Fruit fly (Drosophila melanogaster) whole organism, embryonic: ENCODE results near the gene CG5446.

Experiments used
- Adf1 ChIP-seq: fragments of 200-800 bp; sonication (Bioruptor generic); IDR thresholded peaks from 2 replicates; pipeline ENCODE4 v1.3.6; 2022; ENCODE audit warnings: missing biosample characterization, missing genetic modification characterization
- Atf3 ChIP-seq: fragments of 200-800 bp; sonication (Bioruptor generic); optimal IDR thresholded peaks from 3 replicates; lab custom pipeline; 2016; ENCODE audit warnings: missing biosample characterization, missing genetic modification characterization
- B-H2 ChIP-seq: fragments of 200-800 bp; sonication (Bioruptor generic); optimal IDR thresholded peaks from 2 replicates; lab custom pipeline; 2018; ENCODE audit warnings: missing biosample characterization, mild to moderate bottlenecking, missing genetic modification characterization
- CG11085 ChIP-seq: fragments of 200-800 bp; sonication (Bioruptor generic); IDR thresholded peaks from 2 replicates; pipeline ENCODE4 v1.3.6; 2022; ENCODE audit warnings: missing biosample characterization, missing genetic modification characterization
- CG11560 ChIP-seq: fragments of 200-800 bp; sonication (Bioruptor generic); IDR thresholded peaks from 3 replicates; pipeline ENCODE4 v1.3.6; 2022; ENCODE audit warnings: missing biosample characterization, missing genetic modification characterization
- CG11695 ChIP-seq: fragments of 200-800 bp; sonication (Bioruptor generic); IDR thresholded peaks from 3 replicates; pipeline ENCODE4 v1.3.6; 2022; ENCODE audit warnings: missing biosample characterization, missing genetic modification characterization
- CG14441 ChIP-seq: fragments of 200-800 bp; sonication (Bioruptor generic); IDR thresholded peaks from 2 replicates; pipeline ENCODE4 v1.3.6; 2022; ENCODE audit warnings: missing biosample characterization, missing genetic modification characterization
- CG15601 ChIP-seq: fragments of 200-800 bp; sonication (Bioruptor generic); optimal IDR thresholded peaks from 3 replicates; lab custom pipeline; 2019; ENCODE audit warnings: missing biosample characterization, mild to moderate bottlenecking, missing genetic modification characterization, moderate library complexity
- CG16815 ChIP-seq: fragments of 200-800 bp; sonication (Bioruptor generic); optimal IDR thresholded peaks from 3 replicates; lab custom pipeline; 2017; ENCODE audit warnings: missing biosample characterization, mild to moderate bottlenecking, missing genetic modification characterization
- CG2129 ChIP-seq: fragments of 200-800 bp; sonication (Bioruptor generic); IDR thresholded peaks from 2 replicates; pipeline ENCODE4 v1.3.6; 2022; ENCODE audit warnings: missing biosample characterization, missing genetic modification characterization; ENCODE audit not compliant: partially characterized antibody
- CG2875 ChIP-seq: fragments of 200-800 bp; sonication (Bioruptor generic); optimal IDR thresholded peaks from 2 replicates; lab custom pipeline; 2017; ENCODE audit warnings: missing biosample characterization, mild to moderate bottlenecking, missing genetic modification characterization, missing genetic modification reagents
- CG31441 ChIP-seq: fragments of 200-800 bp; sonication (Bioruptor generic); IDR thresholded peaks from 2 replicates; pipeline ENCODE4 v1.3.6; 2022; ENCODE audit warnings: missing biosample characterization, missing genetic modification characterization
- CG3407 ChIP-seq: fragments of 200-800 bp; sonication (Bioruptor generic); optimal IDR thresholded peaks from 2 replicates; lab custom pipeline; 2018; ENCODE audit warnings: missing biosample characterization, mild to moderate bottlenecking, missing genetic modification characterization
- CG4282 ChIP-seq: fragments of 200-800 bp; sonication (Bioruptor generic); optimal IDR thresholded peaks from 2 replicates; lab custom pipeline; 2016; ENCODE audit warnings: missing biosample characterization, missing genetic modification characterization
- CG5245 ChIP-seq: fragments of 200-800 bp; sonication (Bioruptor generic); optimal IDR thresholded peaks from 3 replicates; lab custom pipeline; 2016; ENCODE audit warnings: missing biosample characterization, missing genetic modification characterization
- CG6683 ChIP-seq: fragments of 200-800 bp; sonication (Bioruptor generic); optimal IDR thresholded peaks from 2 replicates; lab custom pipeline; 2017; ENCODE audit warnings: missing biosample characterization, mild to moderate bottlenecking, missing genetic modification characterization, missing genetic modification reagents
- CG6854 ChIP-seq: fragments of 200-800 bp; sonication (Bioruptor generic); optimal IDR thresholded peaks from 3 replicates; lab custom pipeline; 2017; ENCODE audit warnings: missing biosample characterization, mild to moderate bottlenecking, missing genetic modification characterization
- CG8089 ChIP-seq: fragments of 200-800 bp; sonication (Bioruptor generic); optimal IDR thresholded peaks from 3 replicates; lab custom pipeline; 2016; ENCODE audit warnings: missing biosample characterization, missing genetic modification characterization
- CG9932 ChIP-seq: fragments of 200-800 bp; sonication (Bioruptor generic); IDR thresholded peaks from 2 replicates; pipeline ENCODE4 v1.3.6; 2022; ENCODE audit warnings: missing biosample characterization, missing genetic modification characterization
- Chrac-16 ChIP-seq: fragments of 200-800 bp; sonication (Bioruptor generic); optimal IDR thresholded peaks from 3 replicates; lab custom pipeline; 2016; ENCODE audit warnings: missing biosample characterization, missing genetic modification characterization
- Dp ChIP-seq: fragments of 200-800 bp; sonication (Bioruptor generic); optimal IDR thresholded peaks from 2 replicates; lab custom pipeline; 2018; ENCODE audit warnings: missing biosample characterization, mild to moderate bottlenecking, missing genetic modification characterization, moderate library complexity
- Ets65A ChIP-seq: fragments of 200-800 bp; sonication (Bioruptor generic); peaks from one replicate; lab custom pipeline; 2016; ENCODE audit warnings: missing biosample characterization, missing genetic modification characterization
- Gug ChIP-seq: fragments of 200-800 bp; sonication (Bioruptor generic); IDR thresholded peaks from 4 replicates; pipeline ENCODE4 v1.3.6; 2022; ENCODE audit warnings: missing biosample characterization, missing genetic modification characterization
- Hey ChIP-seq: fragments of 200-800 bp; sonication (Bioruptor generic); optimal IDR thresholded peaks from 3 replicates; lab custom pipeline; 2018; ENCODE audit warnings: missing biosample characterization, mild to moderate bottlenecking, missing genetic modification characterization
- Kr ChIP-seq: fragments of 200-800 bp; sonication (Bioruptor generic); optimal IDR thresholded peaks from 2 replicates; lab custom pipeline; 2017; ENCODE audit warnings: missing biosample characterization, mild to moderate bottlenecking, missing genetic modification characterization
- Mad ChIP-seq: fragments of 200-800 bp; sonication (Bioruptor generic); optimal IDR thresholded peaks from 2 replicates; lab custom pipeline; 2016; ENCODE audit warnings: missing biosample characterization, missing genetic modification characterization
- Max ChIP-seq: fragments of 200-800 bp; sonication (Bioruptor generic); optimal IDR thresholded peaks from 2 replicates; lab custom pipeline; 2016; ENCODE audit warnings: missing biosample characterization, mild to moderate bottlenecking, missing genetic modification characterization
- NK7.1 ChIP-seq: fragments of 200-800 bp; sonication (Bioruptor generic); optimal IDR thresholded peaks from 3 replicates; lab custom pipeline; 2016; ENCODE audit warnings: missing biosample characterization, missing genetic modification characterization
- Oaz ChIP-seq: fragments of 200-800 bp; sonication (Bioruptor generic); IDR thresholded peaks from 2 replicates; pipeline ENCODE4 v1.3.6; 2022; ENCODE audit warnings: missing biosample characterization, missing genetic modification characterization
- Tbp ChIP-seq: fragments of >200 bp; optimal IDR thresholded peaks from 2 replicates; lab custom pipeline; 2018; ENCODE audit warnings: missing biosample characterization, missing genetic modification characterization
- Vsx1 ChIP-seq: fragments of 200-800 bp; sonication (Bioruptor generic); optimal IDR thresholded peaks from 2 replicates; lab custom pipeline; 2017; ENCODE audit warnings: missing biosample characterization, mild to moderate bottlenecking, missing genetic modification characterization, missing genetic modification reagents
- Xbp1 ChIP-seq: fragments of 200-800 bp; sonication (Bioruptor generic); optimal IDR thresholded peaks from 3 replicates; lab custom pipeline; 2016; ENCODE audit warnings: missing biosample characterization, mild to moderate bottlenecking, missing genetic modification characterization
- Xrp1 ChIP-seq: fragments of 200-800 bp; sonication (Bioruptor generic); IDR thresholded peaks from 2 replicates; pipeline ENCODE4 v1.3.6; 2022; ENCODE audit warnings: missing biosample characterization, missing genetic modification characterization
- az2 ChIP-seq: fragments of 200-800 bp; sonication (Bioruptor generic); optimal IDR thresholded peaks from 3 replicates; lab custom pipeline; 2016; ENCODE audit warnings: missing biosample characterization, missing genetic modification characterization
- cato ChIP-seq: fragments of 200-800 bp; sonication (Bioruptor generic); optimal IDR thresholded peaks from 2 replicates; lab custom pipeline; 2016; ENCODE audit warnings: missing biosample characterization, missing genetic modification characterization, borderline replicate concordance
- crp ChIP-seq, 2 experiments: fragments of 200-800 bp; sonication (Bioruptor generic); optimal IDR thresholded peaks; 2 replicates in 1 of 2; 3 replicates in 1 of 2; lab custom pipeline; 2017; ENCODE audit warnings: missing biosample characterization in 2 of 2, missing genetic modification characterization in 2 of 2, mild to moderate bottlenecking in 1 of 2, moderate library complexity in 1 of 2
- dm ChIP-seq: fragments of 200-800 bp; sonication (Bioruptor generic); optimal IDR thresholded peaks from 3 replicates; lab custom pipeline; 2016; ENCODE audit warnings: missing biosample characterization, missing genetic modification characterization
- ems ChIP-seq: fragments of 200-800 bp; sonication (Bioruptor generic); optimal IDR thresholded peaks from 3 replicates; lab custom pipeline; 2016; ENCODE audit warnings: missing biosample characterization, missing genetic modification characterization
- en ChIP-seq: fragments of 200-800 bp; sonication (Bioruptor generic); optimal IDR thresholded peaks from 2 replicates; lab custom pipeline; 2016; ENCODE audit warnings: missing biosample characterization, missing genetic modification characterization
- eyg ChIP-seq: fragments of 200-800 bp; sonication (Bioruptor generic); optimal IDR thresholded peaks from 3 replicates; lab custom pipeline; 2016; ENCODE audit warnings: missing biosample characterization, missing genetic modification characterization
- gcm ChIP-seq: fragments of 200-800 bp; sonication (Bioruptor generic); optimal IDR thresholded peaks from 2 replicates; lab custom pipeline; 2019; ENCODE audit warnings: missing biosample characterization, mild to moderate bottlenecking, missing genetic modification characterization, moderate library complexity
- gro ChIP-seq: fragments of 200-800 bp; sonication (Bioruptor generic); optimal IDR thresholded peaks from 2 replicates; lab custom pipeline; 2016; ENCODE audit warnings: missing biosample characterization, missing genetic modification characterization
- inv ChIP-seq: fragments of 200-800 bp; sonication (Bioruptor generic); IDR thresholded peaks from 2 replicates; pipeline ENCODE4 v1.3.6; 2022; ENCODE audit warnings: missing biosample characterization, missing genetic modification characterization; ENCODE audit not compliant: partially characterized antibody
- kah ChIP-seq: fragments of 200-800 bp; sonication (Bioruptor generic); optimal IDR thresholded peaks from 2 replicates; lab custom pipeline; 2018; ENCODE audit warnings: missing biosample characterization, mild to moderate bottlenecking, missing genetic modification characterization
- kay ChIP-seq: fragments of 200-800 bp; sonication (Bioruptor generic); optimal IDR thresholded peaks from 2 replicates; lab custom pipeline; 2016; ENCODE audit warnings: missing biosample characterization, missing genetic modification characterization
- p53 ChIP-seq: fragments of 200-800 bp; sonication (Bioruptor generic); optimal IDR thresholded peaks from 2 replicates; lab custom pipeline; 2016; ENCODE audit warnings: missing biosample characterization, missing genetic modification characterization
- pnt ChIP-seq: fragments of 200-800 bp; sonication (Bioruptor generic); optimal IDR thresholded peaks from 3 replicates; lab custom pipeline; 2016; ENCODE audit warnings: missing biosample characterization, missing genetic modification characterization
- sd ChIP-seq: fragments of 200-800 bp; sonication (Bioruptor generic); optimal IDR thresholded peaks from 3 replicates; lab custom pipeline; 2018; ENCODE audit warnings: missing biosample characterization, mild to moderate bottlenecking, missing genetic modification characterization, moderate library complexity
- tx ChIP-seq: fragments of 200-800 bp; sonication (Bioruptor generic); optimal IDR thresholded peaks from 2 replicates; lab custom pipeline; 2016; ENCODE audit warnings: missing biosample characterization, missing genetic modification characterization
- unc-4 ChIP-seq: fragments of 200-800 bp; sonication (Bioruptor generic); IDR thresholded peaks from 2 replicates; pipeline ENCODE4 v1.3.6; 2022; ENCODE audit warnings: missing biosample characterization, missing genetic modification characterization; ENCODE audit not compliant: partially characterized antibody
- usp ChIP-seq: fragments of >200 bp; optimal IDR thresholded peaks from 2 replicates; lab custom pipeline; 2017; ENCODE audit warnings: missing biosample characterization, missing genetic modification characterization
- vnd ChIP-seq: fragments of 200-800 bp; sonication (Bioruptor generic); IDR thresholded peaks from 3 replicates; pipeline ENCODE4 v1.3.6; 2022; ENCODE audit warnings: missing biosample characterization, missing genetic modification characterization; ENCODE audit not compliant: partially characterized antibody

CG5446 gene

dm6 chr2L:12467673-12468072 lies 40.2 kb upstream of the CG5446 start (continued):
- TF ChIP-seq pnt (peak; percentile 6), Atf3 (GFP tag; lab: Kevin White, UChicago) (no peak), CG16815 (GFP tag; lab: Kevin White, UChicago) (peak; percentile 4), CG11085 (GFP tag; lab: Robert Waterston, UW) (peak; percentile 64), p53 (GFP tag; lab: Kevin White, UChicago) (peak; percentile 22), CG2129 (no peak), usp (GFP tag; lab: Kevin White, UChicago) (no peak), Xrp1 (GFP tag; lab: Robert Waterston, UW) (no peak), Oaz (GFP tag; lab: Robert Waterston, UW) (no peak), CG3407 (no peak), CG6683 (no peak), unc-4 (GFP tag; lab: Robert Waterston, UW) (no peak), CG6854 (GFP tag; lab: Kevin White, UChicago) (peak; percentile 14), Xbp1 (GFP tag; lab: Kevin White, UChicago) (peak; percentile 31), ems (GFP tag; lab: Kevin White, UChicago) (no peak), NK7.1 (GFP tag; lab: Kevin White, UChicago) (peak; percentile 37), CG11695 (GFP tag; lab: Robert Waterston, UW) (peak; percentile 19; the same call in 1 of the 3 replicates), gro (GFP tag; lab: Kevin White, UChicago) (peak; percentile 92), CG15601 (tag; lab: Kevin White, UChicago) (no peak), CG31441 (GFP tag; lab: Robert Waterston, UW) (no peak), tx (GFP tag; lab: Kevin White, UChicago) (peak; percentile 36), CG11560 (no peak), cato (no peak), Mad (GFP tag; lab: Kevin White, UChicago) (no peak), Chrac-16 (peak; percentile 41), CG9932 (GFP tag; lab: Robert Waterston, UW) (peak; percentile 92), az2 (GFP tag; lab: Kevin White, UChicago) (no peak), Max (no peak), Gug (peak; percentile 55; the same call in 2 of the 4 replicates), Vsx1 (GFP tag; lab: Kevin White, UChicago) (no peak), CG8089 (GFP tag; lab: Kevin White, UChicago) (no peak), kah (GFP tag; lab: Kevin White, UChicago) (no peak), CG4282 (peak; percentile 66), Kr (GFP tag; lab: Kevin White, UChicago) (no peak), Adf1 (GFP tag; lab: Robert Waterston, UW) (no peak; the same call in 1 of the 2 replicates), CG2875 (GFP tag; lab: Kevin White, UChicago) (no peak), dm (GFP tag; lab: Kevin White, UChicago) (peak; percentile 1), Ets65A (GFP tag; lab: Kevin White, UChicago) (no peak), Tbp (GFP tag; lab: Kevin White, UChicago) (no peak), CG14441 (peak; percentile 72), inv (GFP tag; lab: Robert Waterston, UW) (no peak), kay (GFP tag; lab: Kevin White, UChicago) (peak; percentile 17), Dp (GFP tag; lab: Kevin White, UChicago) (no peak), crp (GFP tag; optimal IDR thresholded peaks at IDR 0.05; lab: Kevin White, UChicago) (no peak), gcm (GFP tag; lab: Kevin White, UChicago) (no peak), B-H2 (GFP tag; lab: Kevin White, UChicago) (peak; percentile 84), CG5245 (GFP tag; lab: Kevin White, UChicago) (no peak), sd (tag; lab: Kevin White, UChicago) (peak; percentile 70), en (no peak), Hey (tag; lab: Kevin White, UChicago) (no peak), eyg (GFP tag; lab: Kevin White, UChicago) (no peak), vnd (GFP tag; lab: Robert Waterston, UW) (no peak)
